Fruit fly (Drosophila melanogaster) whole organism, embryonic: ENCODE data around the gene Ids.

Experiments used
- Adf1 ChIP-seq: fragments of 200-800 bp; sonication (Bioruptor generic); IDR thresholded peaks from 2 replicates; pipeline ENCODE4 v1.3.6; 2022; ENCODE audit warnings: missing biosample characterization, missing genetic modification characterization
- Aef1 ChIP-seq: fragments of 200-800 bp; sonication (Bioruptor generic); IDR thresholded peaks from 3 replicates; pipeline ENCODE4 v1.3.6; 2022; ENCODE audit warnings: missing biosample characterization, missing genetic modification characterization
- CG11247 ChIP-seq: fragments of 200-800 bp; sonication (Bioruptor generic); IDR thresholded peaks from 2 replicates; pipeline ENCODE4 v1.3.6; 2022; ENCODE audit warnings: missing biosample characterization, missing genetic modification characterization
- CG12942 ChIP-seq: fragments of 200-800 bp; sonication (Bioruptor generic); optimal IDR thresholded peaks from 3 replicates; lab custom pipeline; 2016; ENCODE audit warnings: missing biosample characterization, missing genetic modification characterization
- CG13296 ChIP-seq: fragments of 200-800 bp; sonication (Bioruptor generic); optimal IDR thresholded peaks from 3 replicates; lab custom pipeline; 2018; ENCODE audit warnings: missing biosample characterization, mild to moderate bottlenecking, missing genetic modification characterization
- CG14667 ChIP-seq: fragments of 200-800 bp; sonication (Bioruptor generic); IDR thresholded peaks from 2 replicates; pipeline ENCODE4 v1.3.6; 2022; ENCODE audit warnings: missing biosample characterization, missing genetic modification characterization
- CG18262 ChIP-seq: fragments of 200-800 bp; optimal IDR thresholded peaks from 3 replicates; lab custom pipeline; 2019; ENCODE audit warnings: missing biosample characterization, mild to moderate bottlenecking, missing genetic modification characterization, moderate library complexity
- CG34224 ChIP-seq: fragments of 200-800 bp; sonication (Bioruptor generic); IDR thresholded peaks from 3 replicates; pipeline ENCODE4 v1.3.6; 2022; ENCODE audit warnings: missing biosample characterization, missing genetic modification characterization; ENCODE audit not compliant: partially characterized antibody
- CG4404 ChIP-seq: fragments of 200-800 bp; sonication (Bioruptor generic); IDR thresholded peaks from 2 replicates; pipeline ENCODE4 v1.3.6; 2022; ENCODE audit warnings: missing biosample characterization, missing genetic modification characterization
- CG4707 ChIP-seq: fragments of 200-800 bp; sonication (Bioruptor generic); optimal IDR thresholded peaks from 2 replicates; lab custom pipeline; 2018; ENCODE audit warnings: missing biosample characterization, mild to moderate bottlenecking, missing genetic modification characterization, moderate library complexity
- CG8290 ChIP-seq, 3 experiments: fragments of 200-800 bp; sonication (Bioruptor generic); optimal IDR thresholded peaks; 2 replicates each; lab custom pipeline; 2016 to 2019; ENCODE audit warnings: missing biosample characterization in 3 of 3, missing genetic modification characterization in 3 of 3, mild to moderate bottlenecking in 2 of 3, moderate library complexity in 1 of 3
- CG8765 ChIP-seq: fragments of 200-800 bp; sonication (Bioruptor generic); IDR thresholded peaks from 2 replicates; pipeline ENCODE4 v1.3.6; 2022; ENCODE audit warnings: missing biosample characterization, missing genetic modification characterization
- CG9797 ChIP-seq: fragments of 200-800 bp; sonication (Bioruptor generic); optimal IDR thresholded peaks from 3 replicates; lab custom pipeline; 2018; ENCODE audit warnings: missing biosample characterization, mild to moderate bottlenecking, missing genetic modification characterization
- CG9932 ChIP-seq: fragments of 200-800 bp; sonication (Bioruptor generic); IDR thresholded peaks from 2 replicates; pipeline ENCODE4 v1.3.6; 2022; ENCODE audit warnings: missing biosample characterization, missing genetic modification characterization
- D19A ChIP-seq: fragments of 200-800 bp; optimal IDR thresholded peaks from 3 replicates; lab custom pipeline; 2019; ENCODE audit warnings: missing biosample characterization, mild to moderate bottlenecking, missing genetic modification characterization, moderate library complexity
- Dp ChIP-seq: fragments of 200-800 bp; sonication (Bioruptor generic); optimal IDR thresholded peaks from 2 replicates; lab custom pipeline; 2018; ENCODE audit warnings: missing biosample characterization, mild to moderate bottlenecking, missing genetic modification characterization, moderate library complexity
- H2.0 ChIP-seq: fragments of 200-800 bp; sonication (Bioruptor generic); IDR thresholded peaks from 2 replicates; pipeline ENCODE4 v1.3.6; 2022; ENCODE audit warnings: missing biosample characterization, missing genetic modification characterization
- HLH4C ChIP-seq: fragments of 200-800 bp; sonication (Bioruptor generic); IDR thresholded peaks from 3 replicates; pipeline ENCODE4 v1.3.6; 2022; ENCODE audit warnings: missing biosample characterization, missing genetic modification characterization; ENCODE audit not compliant: partially characterized antibody
- HmgD ChIP-seq: fragments of 200-800 bp; sonication (Bioruptor generic); optimal IDR thresholded peaks from 3 replicates; lab custom pipeline; 2016; ENCODE audit warnings: missing biosample characterization, missing genetic modification characterization
- Kr ChIP-seq: fragments of 200-800 bp; sonication (Bioruptor generic); optimal IDR thresholded peaks from 2 replicates; lab custom pipeline; 2017; ENCODE audit warnings: missing biosample characterization, mild to moderate bottlenecking, missing genetic modification characterization
- MBD-R2 ChIP-seq: fragments of 200-800 bp; sonication (Bioruptor generic); IDR thresholded peaks from 2 replicates; pipeline ENCODE4 v1.3.6; 2022; ENCODE audit warnings: missing biosample characterization, missing genetic modification characterization
- Neu2 ChIP-seq: fragments of 200-800 bp; sonication (Bioruptor generic); optimal IDR thresholded peaks from 3 replicates; lab custom pipeline; 2016; ENCODE audit warnings: missing biosample characterization, missing genetic modification characterization, borderline replicate concordance
- Nf-YA ChIP-seq: fragments of 200-800 bp; sonication (Bioruptor generic); IDR thresholded peaks from 2 replicates; pipeline ENCODE4 v1.3.6; 2022; ENCODE audit warnings: missing biosample characterization, missing genetic modification characterization
- Nf-YC ChIP-seq: fragments of 200-800 bp; optimal IDR thresholded peaks from 3 replicates; lab custom pipeline; 2019; ENCODE audit warnings: missing biosample characterization, mild to moderate bottlenecking, missing genetic modification characterization, moderate library complexity
- Opbp ChIP-seq: fragments of 200-800 bp; sonication (Bioruptor generic); IDR thresholded peaks from 3 replicates; pipeline ENCODE4 v1.3.6; 2022; ENCODE audit warnings: missing biosample characterization, missing genetic modification characterization; ENCODE audit not compliant: partially characterized antibody
- Taf1 ChIP-seq: fragments of 200-800 bp; sonication (Bioruptor generic); IDR thresholded peaks from 2 replicates; pipeline ENCODE4 v1.3.6; 2022; ENCODE audit warnings: missing biosample characterization, missing genetic modification characterization
- aop ChIP-seq: fragments of 200-800 bp; sonication (Bioruptor generic); IDR thresholded peaks from 2 replicates; pipeline ENCODE4 v1.3.6; 2022; ENCODE audit warnings: missing biosample characterization, missing genetic modification characterization
- ap ChIP-seq: fragments of 200-800 bp; sonication (Bioruptor generic); IDR thresholded peaks from 2 replicates; pipeline ENCODE4 v1.3.6; 2022; ENCODE audit warnings: missing biosample characterization, missing genetic modification characterization
- cato ChIP-seq: fragments of 200-800 bp; sonication (Bioruptor generic); optimal IDR thresholded peaks from 2 replicates; lab custom pipeline; 2016; ENCODE audit warnings: missing biosample characterization, missing genetic modification characterization, borderline replicate concordance
- dysf ChIP-seq: fragments of 200-800 bp; sonication (Bioruptor generic); IDR thresholded peaks from 3 replicates; pipeline ENCODE4 v1.3.6; 2022; ENCODE audit warnings: missing biosample characterization, missing genetic modification characterization
- emc ChIP-seq: fragments of 200-800 bp; sonication (Bioruptor generic); optimal IDR thresholded peaks from 2 replicates; lab custom pipeline; 2016; ENCODE audit warnings: missing biosample characterization, missing genetic modification characterization
- ems ChIP-seq: fragments of 200-800 bp; sonication (Bioruptor generic); optimal IDR thresholded peaks from 3 replicates; lab custom pipeline; 2016; ENCODE audit warnings: missing biosample characterization, missing genetic modification characterization
- fd102C ChIP-seq: fragments of 200-800 bp; sonication (Bioruptor generic); optimal IDR thresholded peaks from 2 replicates; lab custom pipeline; 2018; ENCODE audit warnings: missing biosample characterization, mild to moderate bottlenecking, missing genetic modification characterization, moderate library complexity
- hth ChIP-seq: fragments of >200 bp; optimal IDR thresholded peaks from 2 replicates; lab custom pipeline; 2017; ENCODE audit warnings: inconsistent platforms
- jing ChIP-seq: fragments of 200-800 bp; sonication (Bioruptor generic); optimal IDR thresholded peaks from 2 replicates; lab custom pipeline; 2018; ENCODE audit warnings: missing biosample characterization, mild to moderate bottlenecking, missing genetic modification characterization
- ken ChIP-seq: fragments of 200-800 bp; sonication (Bioruptor generic); IDR thresholded peaks from 3 replicates; pipeline ENCODE4 v1.3.6; 2022; ENCODE audit warnings: missing biosample characterization, missing genetic modification characterization
- lbe ChIP-seq: fragments of 200-800 bp; sonication (Bioruptor generic); optimal IDR thresholded peaks from 2 replicates; lab custom pipeline; 2016; ENCODE audit warnings: missing biosample characterization, mild to moderate bottlenecking, missing genetic modification characterization
- otp ChIP-seq: fragments of 200-800 bp; sonication (Bioruptor generic); IDR thresholded peaks from 3 replicates; pipeline ENCODE4, ENCODE4 v1.3.6; 2022; ENCODE audit warnings: missing biosample characterization, missing genetic modification characterization
- p53 ChIP-seq: fragments of 200-800 bp; sonication (Bioruptor generic); optimal IDR thresholded peaks from 2 replicates; lab custom pipeline; 2016; ENCODE audit warnings: missing biosample characterization, missing genetic modification characterization
- peb ChIP-seq: fragments of 200-800 bp; sonication (Bioruptor generic); IDR thresholded peaks from 2 replicates; pipeline ENCODE4 v1.3.6; 2022; ENCODE audit warnings: missing biosample characterization, missing genetic modification characterization
- pfk ChIP-seq: fragments of 200-800 bp; sonication (Bioruptor generic); optimal IDR thresholded peaks from 2 replicates; lab custom pipeline; 2018; ENCODE audit warnings: missing biosample characterization, mild to moderate bottlenecking, missing genetic modification characterization, moderate library complexity
- pros ChIP-seq: fragments of 200-800 bp; sonication (Bioruptor generic); optimal IDR thresholded peaks from 3 replicates; lab custom pipeline; 2019; ENCODE audit warnings: missing biosample characterization, mild to moderate bottlenecking, missing genetic modification characterization, moderate library complexity
- repo ChIP-seq: fragments of 200-800 bp; sonication (Bioruptor generic); optimal IDR thresholded peaks from 2 replicates; lab custom pipeline; 2016; ENCODE audit warnings: missing biosample characterization, missing genetic modification characterization
- row ChIP-seq: fragments of 200-800 bp; sonication (Bioruptor generic); IDR thresholded peaks from 3 replicates; pipeline ENCODE4 v1.3.6; 2022; ENCODE audit warnings: missing biosample characterization, missing genetic modification characterization
- schlank ChIP-seq: fragments of 200-800 bp; sonication (Bioruptor generic); optimal IDR thresholded peaks from 2 replicates; lab custom pipeline; 2018; ENCODE audit warnings: missing biosample characterization, mild to moderate bottlenecking, missing genetic modification characterization
- sens-2 ChIP-seq: fragments of 200-800 bp; sonication (Bioruptor generic); IDR thresholded peaks from 2 replicates; pipeline ENCODE4 v1.3.6; 2022; ENCODE audit warnings: missing biosample characterization, missing genetic modification characterization
- so ChIP-seq: fragments of 200-800 bp; sonication (Bioruptor generic); IDR thresholded peaks from 3 replicates; pipeline ENCODE4 v1.3.6; 2022; ENCODE audit warnings: missing biosample characterization, missing genetic modification characterization
- sob ChIP-seq: fragments of 200-800 bp; sonication (Bioruptor generic); IDR thresholded peaks from 2 replicates; pipeline ENCODE4 v1.3.6; 2022; ENCODE audit warnings: missing biosample characterization, missing genetic modification characterization
- vnd ChIP-seq: fragments of 200-800 bp; sonication (Bioruptor generic); IDR thresholded peaks from 3 replicates; pipeline ENCODE4 v1.3.6; 2022; ENCODE audit warnings: missing biosample characterization, missing genetic modification characterization; ENCODE audit not compliant: partially characterized antibody
- z ChIP-seq: fragments of 200-800 bp; sonication (Bioruptor generic); IDR thresholded peaks from 3 replicates; pipeline ENCODE4 v1.3.6; 2022; ENCODE audit warnings: missing biosample characterization, missing genetic modification characterization

Ids gene

dm6 chr3L:3381869-3382488, 3.9 kb downstream of the Ids start:
- TF ChIP-seq jing (GFP tag; lab: Kevin White, UChicago) (no peak), ken (GFP tag; lab: Robert Waterston, UW) (peak; percentile 70), cato (GFP tag; lab: Kevin White, UChicago) (no peak), emc (GFP tag; lab: Kevin White, UChicago) (no peak), dysf (GFP tag; lab: Robert Waterston, UW) (peak; percentile 76), CG4404 (GFP tag; lab: Robert Waterston, UW) (no peak), row (peak; percentile 43; the same call in 2 of the 3 replicates), ap (peak; percentile 28; the same call in 1 of the 2 replicates), CG9797 (GFP tag; lab: Kevin White, UChicago) (no peak), HLH4C (GFP tag; lab: Robert Waterston, UW) (no peak), CG9932 (GFP tag; lab: Robert Waterston, UW) (peak; percentile 78), fd102C (GFP tag; lab: Kevin White, UChicago) (no peak), CG13296 (GFP tag; lab: Kevin White, UChicago) (peak; percentile 27), aop (GFP tag; lab: Robert Waterston, UW) (no peak), hth (lab: Kevin White, UChicago) (no peak), vnd (GFP tag; lab: Robert Waterston, UW) (no peak), Opbp (GFP tag; lab: Robert Waterston, UW) (no peak), repo (GFP tag; lab: Kevin White, UChicago) (no peak), p53 (no peak), CG4707 (GFP tag; lab: Kevin White, UChicago) (no peak), Nf-YC (tag; lab: Kevin White, UChicago) (no peak), sob (peak; percentile 59; the same call in 1 of the 2 replicates), Taf1 (GFP tag; lab: Robert Waterston, UW) (0 out of 2 replicates have a peak, but pooled peaks have one; percentile 43), peb (GFP tag; lab: Robert Waterston, UW) (0 out of 2 replicates have a peak, but pooled peaks have one; percentile 23), ems (GFP tag; lab: Kevin White, UChicago) (no peak), so (GFP tag; lab: Robert Waterston, UW) (0 out of 3 replicates have a peak, but pooled peaks have one; percentile 49), Adf1 (GFP tag; lab: Robert Waterston, UW) (peak; percentile 61), CG8765 (GFP tag; lab: Robert Waterston, UW) (peak; percentile 39), Neu2 (GFP tag; lab: Kevin White, UChicago) (no peak), schlank (peak; percentile 28), pfk (GFP tag; lab: Kevin White, UChicago) (no peak), CG8290 (GFP tag; optimal IDR thresholded peaks at IDR 0.05; lab: Kevin White, UChicago) (no peak), CG8290 (tag; optimal IDR thresholded peaks at IDR 0.05; lab: Kevin White, UChicago) (peak in 1 of 2 experiments; percentile 54), otp (GFP tag; lab: Robert Waterston, UW) (peak; percentile 64; the same call in 2 of the 3 replicates), MBD-R2 (GFP tag; lab: Robert Waterston, UW) (no peak), CG14667 (peak; percentile 42; the same call in 1 of the 2 replicates), H2.0 (GFP tag; lab: Robert Waterston, UW) (peak; percentile 72), Dp (no peak), CG34224 (no peak), z (GFP tag; lab: Robert Waterston, UW) (no peak), D19A (tag; lab: Kevin White, UChicago) (no peak), Nf-YA (GFP tag; lab: Robert Waterston, UW) (no peak), lbe (GFP tag; lab: Kevin White, UChicago) (no peak), sens-2 (GFP tag; lab: Robert Waterston, UW) (no peak), CG18262 (no peak), CG12942 (GFP tag; lab: Kevin White, UChicago) (no peak), HmgD (GFP tag; lab: Kevin White, UChicago) (no peak), Kr (GFP tag; lab: Kevin White, UChicago) (no peak), pros (GFP tag; lab: Kevin White, UChicago) (no peak), Aef1 (GFP tag; lab: Robert Waterston, UW) (peak; percentile 50), CG11247 (GFP tag; lab: Robert Waterston, UW) (peak; percentile 49; the same call in 1 of the 2 replicates)
